Worm (Caenorhabditis elegans): ENCODE data around the gene srh-177.

The srh-177 gene

ce11 chrV:20350382-20350781, 18.7 kb downstream of the srh-177 start:
- TF ChIP-seq snpc-4 (tag; optimal IDR thresholded peaks at IDR 0.05) (no peak), zag-1 (tag; optimal IDR thresholded peaks at IDR 0.05) (no peak), egl-27 (tag; optimal IDR thresholded peaks at IDR 0.05) (no peak), ZK546.5 (tag; optimal IDR thresholded peaks at IDR 0.05) (no peak), pha-4 (tag; optimal IDR thresholded peaks at IDR 0.05) (no peak), egl-5 (tag; optimal IDR thresholded peaks at IDR 0.05) (no peak)

- no peak for TF ChIP-seq ztf-4 (tag; optimal IDR thresholded peaks at IDR 0.05)
- no peak for TF ChIP-seq ceh-28 (tag; optimal IDR thresholded peaks at IDR 0.05)
- no peak for TF ChIP-seq snpc-4 (tag; optimal IDR thresholded peaks at IDR 0.05)
- TF ChIP-seq jun-1 (tag; optimal IDR thresholded peaks at IDR 0.05): no peak
- TF ChIP-seq skn-1 (tag; optimal IDR thresholded peaks at IDR 0.05): no peak
- TF ChIP-seq daf-12 (tag; optimal IDR thresholded peaks at IDR 0.05): no peak
- no peak for TF ChIP-seq elt-3 (tag; optimal IDR thresholded peaks at IDR 0.05)
- no peak for TF ChIP-seq nhr-76 (tag; optimal IDR thresholded peaks at IDR 0.05)
- no peak for TF ChIP-seq nhr-237 (tag; optimal IDR thresholded peaks at IDR 0.05)
- no peak for TF ChIP-seq fos-1 (tag; optimal IDR thresholded peaks at IDR 0.05)
- TF ChIP-seq ama-1 (optimal IDR thresholded peaks at IDR 0.05): no peak
- TF ChIP-seq egl-5 (tag; optimal IDR thresholded peaks at IDR 0.05): no peak
- no peak for TF ChIP-seq nfya-1 (tag; optimal IDR thresholded peaks at IDR 0.05; ENCODE audit: insufficient read depth)
- TF ChIP-seq zag-1 (tag; optimal IDR thresholded peaks at IDR 0.05): no peak
Observed at ce11 chrV:20347625-20348024, 21.4 kb downstream of the srh-177 start.

DNA sequence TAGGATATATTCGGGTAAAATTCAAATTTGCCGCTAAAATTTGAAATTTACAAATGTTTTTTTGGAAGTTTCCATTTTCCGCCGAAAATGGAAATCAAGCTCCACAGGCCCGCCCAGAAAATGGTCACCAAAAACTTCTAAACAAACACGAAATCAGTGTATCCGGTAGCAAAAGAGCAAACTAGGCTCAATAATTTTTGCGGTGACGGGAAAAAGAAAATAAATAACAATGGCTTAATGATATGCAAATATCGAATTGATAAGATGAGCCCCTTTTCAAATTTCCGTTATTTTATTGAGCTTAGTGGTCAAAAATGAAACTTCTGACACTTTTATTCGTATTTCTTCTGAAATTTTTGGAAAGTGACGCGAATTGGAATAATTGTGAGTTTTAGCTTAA, 24.2 kb downstream of the srh-177 start, which contains the start of gene Y38H6A.3:
Gene Y38H6A.3 (plus strand): TSS at position 301 of the 400 bp plus-strand sequence.
- no peak for TF ChIP-seq aly-2 (tag; optimal IDR thresholded peaks at IDR 0.05)

- TF ChIP-seq nhr-25 (tag; optimal IDR thresholded peaks at IDR 0.05) (no peak), fkh-10 (GFP tag; optimal IDR thresholded peaks at IDR 0.05) (peak; percentile 65)
Observed at ce11 chrV:20338870-20339269, 30.2 kb downstream of the srh-177 start.

DNA sequence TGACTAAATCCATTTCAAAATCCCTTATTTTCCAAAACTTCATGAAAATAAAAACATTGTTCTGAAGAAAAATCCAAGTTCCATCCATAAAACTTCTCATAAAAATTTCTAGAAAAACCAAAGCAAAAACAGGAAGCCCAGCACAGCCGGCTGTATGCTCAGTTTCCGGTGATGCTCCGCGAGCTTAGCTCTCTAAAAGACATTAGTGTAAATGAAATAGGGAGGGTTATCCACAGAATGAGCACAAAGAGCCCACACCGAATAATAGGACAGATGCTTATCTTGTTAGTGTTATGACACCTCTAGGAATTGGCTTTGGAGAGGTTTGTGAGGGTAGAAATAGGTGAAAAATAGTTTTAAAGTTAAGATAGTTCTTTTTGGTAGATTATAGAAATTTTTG, 31.0 kb downstream of the srh-177 start:
- TF ChIP-seq fos-1 (tag; optimal IDR thresholded peaks at IDR 0.05) (no peak), pqm-1 (tag; optimal IDR thresholded peaks at IDR 0.05) (no peak), nhr-43 (tag; optimal IDR thresholded peaks at IDR 0.05; ENCODE audit: poor library complexity, severe bottlenecking) (no peak)

ce11 chrV:20335264-20335663, 33.8 kb downstream of the srh-177 start, which contains the start of gene Y38H6A.5:
TSS of gene Y38H6A.5 (minus strand) at chrV:20335364.
- TF ChIP-seq tbx-2 (tag; optimal IDR thresholded peaks at IDR 0.05) (no peak), unc-39 (tag; optimal IDR thresholded peaks at IDR 0.05) (no peak), nhr-76 (tag; optimal IDR thresholded peaks at IDR 0.05) (no peak), elt-1 (tag; optimal IDR thresholded peaks at IDR 0.05) (no peak), zag-1 (tag; optimal IDR thresholded peaks at IDR 0.05) (no peak), skn-1 (tag; optimal IDR thresholded peaks at IDR 0.05) (no peak), R02D3.7 (tag; optimal IDR thresholded peaks at IDR 0.05) (no peak), nhr-43 (tag; optimal IDR thresholded peaks at IDR 0.05; ENCODE audit: poor library complexity, severe bottlenecking) (no peak), egl-27 (tag; optimal IDR thresholded peaks at IDR 0.05) (no peak)

DNA sequence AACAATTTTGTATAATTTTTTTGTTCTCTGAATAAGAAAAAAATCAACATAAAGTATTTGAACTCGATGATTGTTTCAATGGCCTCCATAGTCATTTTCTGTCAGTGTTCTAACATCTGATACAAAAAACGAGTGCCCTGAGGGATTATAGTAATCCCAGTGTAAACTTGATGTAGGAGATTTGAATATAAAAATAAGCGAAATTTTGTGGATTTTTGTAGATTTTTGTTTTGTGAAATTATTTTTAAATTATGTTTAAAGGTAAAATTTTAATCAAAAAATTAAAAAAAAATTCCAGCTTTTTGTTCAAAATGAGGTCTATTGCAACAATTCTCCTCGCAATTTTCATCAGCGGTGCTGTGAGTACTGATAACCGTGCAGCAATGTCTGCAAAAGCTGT, 43.6 kb downstream of the srh-177 start, which contains the start of gene Y38H6A.1:
Gene Y38H6A.1 (plus strand): TSS at position 301 of the 400 bp plus-strand sequence.
- no peak for TF ChIP-seq nfya-1 (tag; optimal IDR thresholded peaks at IDR 0.05; ENCODE audit: insufficient read depth)
- no peak for TF ChIP-seq hmg-11 (tag; optimal IDR thresholded peaks at IDR 0.05)
- TF ChIP-seq lin-39 (tag; optimal IDR thresholded peaks at IDR 0.05): no peak
- TF ChIP-seq mml-1 (tag; optimal IDR thresholded peaks at IDR 0.05): no peak
- TF ChIP-seq nhr-11 (tag; optimal IDR thresholded peaks at IDR 0.05): no peak
- no peak for TF ChIP-seq tbx-2 (tag; optimal IDR thresholded peaks at IDR 0.05)
- TF ChIP-seq eor-1 (tag; optimal IDR thresholded peaks at IDR 0.05): no peak

All from whole organism, L3 larva.